Worm (Caenorhabditis elegans) whole organism, L1 larva: ENCODE measurements around the gene spp-30.
A peak's percentile ranks its signal among the peaks of the same experiment; 100 is the strongest.

Source experiments
- C04F5.9 ChIP-seq: sonication (generic microtip); optimal IDR thresholded peaks from 2 replicates; lab custom pipeline; 2016; ENCODE audit warnings: missing genetic modification characterization, missing compliant biosample characterization
- C16A3.4 ChIP-seq: fragments of 150-350 bp; optimal IDR thresholded peaks from 2 replicates; lab custom pipeline; 2014; ENCODE audit warnings: missing biosample characterization, missing genetic modification characterization
- C34B4.2 ChIP-seq: sonication (generic microtip); optimal IDR thresholded peaks from 2 replicates; lab custom pipeline; 2017; ENCODE audit warnings: mild to moderate bottlenecking, missing genetic modification characterization, missing compliant biosample characterization
- Y116A8C.19 ChIP-seq: sonication (generic microtip); optimal IDR thresholded peaks from 2 replicates; lab custom pipeline; 2016; ENCODE audit warnings: missing compliant biosample characterization, missing genetic modification characterization, borderline replicate concordance
- aha-1 ChIP-seq: fragments of 150-350 bp; optimal IDR thresholded peaks from 2 replicates; lab custom pipeline; 2014; ENCODE audit warnings: missing biosample characterization, missing genetic modification characterization
- ama-1 ChIP-seq: fragments of 150-350 bp; optimal IDR thresholded peaks from 2 replicates; lab custom pipeline; 2014
- blmp-1 ChIP-seq: fragments of 150-350 bp; optimal IDR thresholded peaks from 2 replicates; lab custom pipeline; 2014; ENCODE audit warnings: missing biosample characterization, missing genetic modification characterization
- ceh-63 ChIP-seq: fragments of 200-800 bp; sonication (Bioruptor generic); optimal IDR thresholded peaks from 2 replicates; lab custom pipeline; 2018; ENCODE audit warnings: mild to moderate bottlenecking, missing genetic modification characterization, missing compliant biosample characterization
- ceh-8 ChIP-seq: fragments of 200-800 bp; sonication (Bioruptor generic); optimal IDR thresholded peaks from 2 replicates; lab custom pipeline; 2018; ENCODE audit warnings: mild to moderate bottlenecking, missing genetic modification characterization, moderate library complexity, missing compliant biosample characterization
- ceh-90 ChIP-seq: sonication (generic microtip); optimal IDR thresholded peaks from 2 replicates; lab custom pipeline; 2016; ENCODE audit warnings: missing genetic modification characterization, missing compliant biosample characterization
- ces-1 ChIP-seq: fragments of 150-350 bp; optimal IDR thresholded peaks from 2 replicates; lab custom pipeline; 2014; ENCODE audit warnings: missing biosample characterization, missing genetic modification reagents, missing genetic modification characterization
- efl-1 ChIP-seq, 4 experiments: fragments of 150-350 bp; optimal IDR thresholded peaks in 3 of 4; peaks in 1 of 4; 1 replicate in 1 of 4; 2 replicates in 3 of 4; lab custom pipeline; 2014; ENCODE audit warnings: missing biosample characterization in 2 of 4, missing genetic modification characterization in 2 of 4, missing genetic modification reagents in 2 of 4
- elt-2 ChIP-seq: sonication (generic microtip); optimal IDR thresholded peaks from 2 replicates; lab custom pipeline; 2016; ENCODE audit warnings: missing genetic modification characterization, mild to moderate bottlenecking, inconsistent platforms, missing compliant biosample characterization, missing genetic modification reagents
- elt-3 ChIP-seq, 6 experiments: fragments of 150-350 bp in 1 of 6; sonication (generic microtip); optimal IDR thresholded peaks; 2 replicates each; lab custom pipeline; 2017 to 2018; ENCODE audit warnings: missing biosample characterization in 6 of 6, missing genetic modification characterization in 6 of 6, inconsistent platforms in 1 of 6
- ets-5 ChIP-seq: fragments of 200-800 bp; sonication (Bioruptor generic); IDR thresholded peaks from 2 replicates; pipeline ENCODE4 v1.3.6; 2022; ENCODE audit warnings: missing genetic modification characterization, missing compliant biosample characterization
- fkh-10 ChIP-seq: sonication (generic microtip); optimal IDR thresholded peaks from 2 replicates; lab custom pipeline; 2017; ENCODE audit warnings: missing biosample characterization, missing genetic modification reagents, missing genetic modification characterization
- fkh-8 ChIP-seq: sonication (generic microtip); optimal IDR thresholded peaks from 2 replicates; lab custom pipeline; 2016; ENCODE audit warnings: mild to moderate bottlenecking, missing genetic modification characterization, missing compliant biosample characterization
- fos-1 ChIP-seq: fragments of 150-350 bp; optimal IDR thresholded peaks from 2 replicates; lab custom pipeline; 2014; ENCODE audit warnings: missing biosample characterization, missing genetic modification characterization
- grh-1 ChIP-seq: fragments of 200-800 bp; sonication (Bioruptor generic); IDR thresholded peaks from 2 replicates; pipeline ENCODE4 v1.3.6; 2022; ENCODE audit warnings: missing genetic modification reagents, missing genetic modification characterization, missing compliant biosample characterization
- hlh-4 ChIP-seq: sonication (generic microtip); optimal IDR thresholded peaks from 2 replicates; lab custom pipeline; 2016; ENCODE audit warnings: mild to moderate bottlenecking, missing genetic modification characterization, missing compliant biosample characterization
- irx-1 ChIP-seq: sonication (generic microtip); optimal IDR thresholded peaks from 2 replicates; lab custom pipeline; 2016; ENCODE audit warnings: missing genetic modification characterization, missing compliant biosample characterization
- isw-1 ChIP-seq: fragments of 200-800 bp; sonication (Bioruptor generic); IDR thresholded peaks from 2 replicates; pipeline ENCODE4 v1.3.6; 2022; ENCODE audit warnings: missing genetic modification characterization, missing compliant biosample characterization
- jun-1 ChIP-seq: fragments of 150-350 bp; optimal IDR thresholded peaks from 2 replicates; lab custom pipeline; 2014; ENCODE audit warnings: missing biosample characterization, missing genetic modification reagents, missing genetic modification characterization
- lin-13 ChIP-seq: fragments of 150-350 bp; optimal IDR thresholded peaks from 2 replicates; lab custom pipeline; 2014; ENCODE audit warnings: missing biosample characterization, missing genetic modification reagents, missing genetic modification characterization
- lin-14 ChIP-seq: fragments of 200-800 bp; sonication (Bioruptor generic); optimal IDR thresholded peaks from 2 replicates; lab custom pipeline; 2018; ENCODE audit warnings: mild to moderate bottlenecking, missing genetic modification characterization, moderate library complexity, missing compliant biosample characterization
- lir-3 ChIP-seq: sonication (generic microtip); optimal IDR thresholded peaks from 2 replicates; lab custom pipeline; 2016; ENCODE audit warnings: mild to moderate bottlenecking, missing genetic modification characterization, moderate library complexity, missing compliant biosample characterization; ENCODE audit not compliant: poor library complexity
- lsy-2 ChIP-seq, 2 experiments: fragments of 150-350 bp; optimal IDR thresholded peaks; 2 replicates each; lab custom pipeline; 2014; ENCODE audit warnings: missing biosample characterization in 2 of 2, missing genetic modification characterization in 2 of 2
- mdl-1 ChIP-seq, 2 experiments: fragments of 150-350 bp; optimal IDR thresholded peaks; 2 replicates each; lab custom pipeline; 2014 to 2017; ENCODE audit warnings: missing biosample characterization in 2 of 2, missing genetic modification characterization in 2 of 2, inconsistent platforms in 1 of 2
- mef-2 ChIP-seq: fragments of 150-350 bp; optimal IDR thresholded peaks from 2 replicates; lab custom pipeline; 2014; ENCODE audit warnings: missing biosample characterization, missing genetic modification characterization
- nhr-12 ChIP-seq: sonication (generic microtip); optimal IDR thresholded peaks from 2 replicates; lab custom pipeline; 2017; ENCODE audit warnings: missing biosample characterization, missing genetic modification characterization
- nhr-19 ChIP-seq: fragments of 200-800 bp; sonication (Bioruptor generic); conservative IDR thresholded peaks from 2 replicates; pipeline ENCODE4 v1.3.6; 2022; ENCODE audit warnings: missing genetic modification characterization, missing compliant biosample characterization
- nhr-20 ChIP-seq: sonication (generic microtip); optimal IDR thresholded peaks from 2 replicates; lab custom pipeline; 2016; ENCODE audit warnings: mild to moderate bottlenecking, missing genetic modification characterization, missing compliant biosample characterization
- nhr-237 ChIP-seq: fragments of 150-350 bp; optimal IDR thresholded peaks from 2 replicates; lab custom pipeline; 2014; ENCODE audit warnings: missing biosample characterization, missing genetic modification characterization
- nhr-28 ChIP-seq: fragments of 150-350 bp; optimal IDR thresholded peaks from 2 replicates; lab custom pipeline; 2014; ENCODE audit warnings: missing biosample characterization, missing genetic modification characterization
- nhr-71 ChIP-seq: sonication (generic microtip); optimal IDR thresholded peaks from 2 replicates; lab custom pipeline; 2016; ENCODE audit warnings: mild to moderate bottlenecking, missing genetic modification characterization, moderate library complexity, missing compliant biosample characterization
- nhr-76 ChIP-seq: sonication (generic microtip); optimal IDR thresholded peaks from 2 replicates; lab custom pipeline; 2017; ENCODE audit warnings: missing biosample characterization, missing genetic modification characterization
- nhr-77 ChIP-seq: fragments of 150-350 bp; optimal IDR thresholded peaks from 2 replicates; lab custom pipeline; 2014; ENCODE audit warnings: missing biosample characterization, missing genetic modification characterization
- nhr-84 ChIP-seq: sonication (generic microtip); optimal IDR thresholded peaks from 2 replicates; lab custom pipeline; 2017; ENCODE audit warnings: missing biosample characterization, missing genetic modification characterization
- nhr-85 ChIP-seq: sonication (generic microtip); peaks from one replicate; lab custom pipeline; 2016; ENCODE audit warnings: missing genetic modification characterization, inconsistent platforms, missing compliant biosample characterization
- nhr-90 ChIP-seq: sonication (generic microtip); optimal IDR thresholded peaks from 2 replicates; lab custom pipeline; 2016; ENCODE audit warnings: mild to moderate bottlenecking, missing genetic modification characterization, missing compliant biosample characterization; ENCODE audit not compliant: poor library complexity
- pag-3 ChIP-seq: sonication (generic microtip); optimal IDR thresholded peaks from 2 replicates; lab custom pipeline; 2017; ENCODE audit warnings: missing genetic modification characterization, mild to moderate bottlenecking, missing compliant biosample characterization, antibody characterized with exemption, borderline replicate concordance; ENCODE audit not compliant: insufficient read depth
- pqm-1 ChIP-seq: sonication (generic microtip); optimal IDR thresholded peaks from 3 replicates; lab custom pipeline; 2017; ENCODE audit warnings: missing biosample characterization, missing genetic modification characterization
- rnt-1 ChIP-seq: sonication (generic microtip); optimal IDR thresholded peaks from 2 replicates; lab custom pipeline; 2016; ENCODE audit warnings: mild to moderate bottlenecking, missing genetic modification characterization, moderate library complexity, missing compliant biosample characterization
- snpc-4 ChIP-seq: fragments of 150-350 bp; optimal IDR thresholded peaks from 2 replicates; lab custom pipeline; 2014; ENCODE audit warnings: missing biosample characterization, missing genetic modification characterization
- sptf-1 ChIP-seq: fragments of 150-350 bp; optimal IDR thresholded peaks from 2 replicates; lab custom pipeline; 2014; ENCODE audit warnings: missing biosample characterization, missing genetic modification characterization
- tbx-2 ChIP-seq: sonication (generic microtip); optimal IDR thresholded peaks from 2 replicates; lab custom pipeline; 2016; ENCODE audit warnings: missing genetic modification characterization, missing compliant biosample characterization
- unc-30 ChIP-seq: sonication (generic microtip); optimal IDR thresholded peaks from 2 replicates; lab custom pipeline; 2017; ENCODE audit warnings: missing biosample characterization, missing genetic modification characterization
- xbp-1 ChIP-seq: sonication (generic microtip); optimal IDR thresholded peaks from 2 replicates; lab custom pipeline; 2016; ENCODE audit warnings: missing genetic modification characterization, missing compliant biosample characterization
- zip-4 ChIP-seq: fragments of 200-800 bp; sonication (Bioruptor generic); optimal IDR thresholded peaks from 2 replicates; lab custom pipeline; 2018; ENCODE audit warnings: mild to moderate bottlenecking, missing genetic modification characterization, moderate library complexity, missing compliant biosample characterization
- ztf-11 ChIP-seq, 2 experiments: sonication (generic microtip); optimal IDR thresholded peaks; 2 replicates each; lab custom pipeline; 2016 to 2017; ENCODE audit warnings: missing genetic modification characterization in 2 of 2, missing biosample characterization in 1 of 2, missing compliant biosample characterization in 1 of 2
- ztf-4 ChIP-seq: fragments of 150-350 bp; optimal IDR thresholded peaks from 2 replicates; lab custom pipeline; 2014; ENCODE audit warnings: missing biosample characterization, missing genetic modification characterization

Gene spp-30

DNA sequence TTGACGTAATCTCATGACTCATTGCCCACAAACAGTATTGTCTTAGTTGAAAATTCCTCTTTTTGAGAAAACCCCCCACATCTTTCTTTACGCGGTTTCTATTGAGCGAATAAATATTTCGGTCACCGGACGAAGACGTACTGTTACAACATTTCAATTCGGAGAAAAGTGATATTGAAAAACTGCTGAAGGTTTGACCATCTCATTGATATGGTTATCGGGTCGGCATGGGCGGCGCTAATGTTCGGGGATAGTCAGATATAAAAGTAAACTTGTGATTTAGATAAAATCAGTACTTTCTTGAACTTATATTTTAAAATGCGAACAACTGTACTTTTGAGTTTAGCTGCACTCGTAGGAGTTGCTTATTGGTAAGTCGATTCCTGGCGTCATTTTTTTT is 18.7 kb upstream of the spp-30 start, which contains the start of gene T04F8.8:
TSS of gene T04F8.8 (plus strand) at position 301 of the 400 bp plus-strand sequence.
- no peak for TF ChIP-seq grh-1 (GFP tag; lab: Robert Waterston, UW)
- no peak for TF ChIP-seq ces-1 (GFP tag; lab: Kevin White, UChicago)
- TF ChIP-seq elt-3 (tag; optimal IDR thresholded peaks at IDR 0.05; lab: Kevin White, UChicago), result peak in 1 of 6 experiments; percentile 16
- no peak for TF ChIP-seq irx-1
- TF ChIP-seq efl-1 (optimal IDR thresholded peaks at IDR 0.05; lab: Kevin White, UChicago), result no peak
- TF ChIP-seq efl-1 (GFP tag; optimal IDR thresholded peaks at IDR 0.05 in 1 of 2; lab: Kevin White, UChicago), result no peak
- TF ChIP-seq lin-14 (GFP tag; lab: Kevin White, UChicago), result peak; percentile 22
- TF ChIP-seq unc-30 (tag; lab: Kevin White, UChicago), result no peak
- no peak for TF ChIP-seq hlh-4 (tag; lab: Kevin White, UChicago)
- TF ChIP-seq blmp-1 (tag; lab: Kevin White, UChicago), result peak; percentile 47
- no peak for TF ChIP-seq Y116A8C.19 (tag; lab: Kevin White, UChicago)
- no peak for TF ChIP-seq mdl-1 (tag; optimal IDR thresholded peaks at IDR 0.05; lab: Kevin White, UChicago)
- TF ChIP-seq lsy-2 (tag; optimal IDR thresholded peaks at IDR 0.05; lab: Kevin White, UChicago), result no peak
- no peak for TF ChIP-seq nhr-90 (tag; lab: Kevin White, UChicago)
- no peak for TF ChIP-seq ama-1 (lab: Kevin White, UChicago)
- peak; percentile 10 for TF ChIP-seq nhr-71
- TF ChIP-seq elt-2, result no peak
- TF ChIP-seq nhr-19 (GFP tag; lab: Robert Waterston, UW), result no peak
- TF ChIP-seq lir-3 (tag; lab: Kevin White, UChicago), result no peak
- TF ChIP-seq C16A3.4 (tag; lab: Kevin White, UChicago), result no peak
- TF ChIP-seq, all 84 proteins: peak for 4

DNA sequence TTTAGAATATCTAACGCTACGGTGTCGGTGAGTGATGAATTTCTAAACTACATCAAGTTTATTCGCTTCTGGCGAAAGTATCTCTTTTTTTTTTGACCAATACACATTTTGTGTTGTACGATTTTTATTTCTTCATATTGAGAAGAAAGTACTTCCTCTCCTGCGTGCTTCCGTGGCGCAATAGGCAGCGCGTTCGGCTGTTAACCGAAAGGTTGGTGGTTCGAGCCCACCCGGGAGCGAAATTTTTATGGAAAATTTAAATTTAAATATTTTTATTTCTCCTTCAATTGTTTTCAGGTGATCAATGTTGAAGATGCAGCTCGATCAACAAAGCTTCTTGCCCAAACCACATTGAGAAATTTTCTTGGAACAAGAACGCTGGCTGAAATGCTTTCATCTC is 17.0 kb upstream of the spp-30 start:
- TF ChIP-seq fkh-8 (tag; lab: Kevin White, UChicago) (no peak), jun-1 (no peak), rnt-1 (peak; percentile 35), tbx-2 (peak; percentile 25), mdl-1 (tag; optimal IDR thresholded peaks at IDR 0.05; lab: Kevin White, UChicago) (peak in 1 of 2 experiments; percentile 40), nhr-20 (tag; lab: Kevin White, UChicago) (peak; percentile 43), nhr-12 (tag; lab: Kevin White, UChicago) (no peak), ztf-11 (tag; optimal IDR thresholded peaks at IDR 0.05; lab: Kevin White, UChicago) (no peak), ceh-90 (tag; lab: Kevin White, UChicago) (no peak), C34B4.2 (tag; lab: Kevin White, UChicago) (no peak), unc-30 (tag; lab: Kevin White, UChicago) (no peak), mef-2 (tag; lab: Kevin White, UChicago) (no peak), ztf-4 (tag; lab: Kevin White, UChicago) (no peak), ceh-63 (no peak), pag-3 (tag; lab: Kevin White, UChicago) (no peak), nhr-19 (GFP tag; lab: Robert Waterston, UW) (peak; percentile 14; the same call in 1 of the 2 replicates), pqm-1 (tag; lab: Kevin White, UChicago) (no peak), C04F5.9 (tag; lab: Kevin White, UChicago) (no peak), nhr-77 (tag; lab: Kevin White, UChicago) (no peak), zip-4 (GFP tag; lab: Kevin White, UChicago) (no peak), aha-1 (tag; lab: Kevin White, UChicago) (no peak), nhr-84 (no peak), nhr-85 (tag; lab: Kevin White, UChicago) (no peak), lin-13 (no peak), nhr-237 (tag; lab: Kevin White, UChicago) (no peak), ets-5 (GFP tag; lab: Robert Waterston, UW) (no peak), ceh-8 (no peak), fos-1 (tag; lab: Kevin White, UChicago) (no peak), ces-1 (GFP tag; lab: Kevin White, UChicago) (no peak), sptf-1 (tag; lab: Kevin White, UChicago) (no peak), fkh-10 (no peak), elt-3 (tag; optimal IDR thresholded peaks at IDR 0.05; lab: Kevin White, UChicago) (peak in 1 of 6 experiments; percentile 49), snpc-4 (tag; lab: Kevin White, UChicago) (no peak), nhr-28 (no peak), xbp-1 (tag; lab: Kevin White, UChicago) (no peak), nhr-76 (tag; lab: Kevin White, UChicago) (no peak), isw-1 (GFP tag; lab: Robert Waterston, UW) (no peak)
